Fruit fly (Drosophila melanogaster) whole organism, pupa: Measurements from ENCODE around the gene SPoCk.

ENCODE experiments used
- CG13204 ChIP-seq: fragments of 200-800 bp; sonication (Bioruptor generic); optimal IDR thresholded peaks from 2 replicates; lab custom pipeline; 2018; ENCODE audit warnings: missing biosample characterization, mild to moderate bottlenecking, missing genetic modification characterization, moderate library complexity
- CG34367 ChIP-seq: fragments of 200-800 bp; sonication (Bioruptor generic); optimal IDR thresholded peaks from 2 replicates; lab custom pipeline; 2018; ENCODE audit warnings: missing biosample characterization, mild to moderate bottlenecking, missing genetic modification characterization
- D1 ChIP-seq: fragments of 200-800 bp; sonication (Bioruptor generic); optimal IDR thresholded peaks from 2 replicates; lab custom pipeline; 2018; ENCODE audit warnings: missing biosample characterization, mild to moderate bottlenecking, missing genetic modification characterization, moderate library complexity
- EcR ChIP-seq: fragments of 200-800 bp; sonication (Bioruptor generic); optimal IDR thresholded peaks from 3 replicates; lab custom pipeline; 2019; ENCODE audit warnings: missing biosample characterization, missing genetic modification characterization, mild to moderate bottlenecking, moderate library complexity, missing genetic modification reagents
- Snoo ChIP-seq: fragments of 200-800 bp; sonication (Bioruptor generic); optimal IDR thresholded peaks from 3 replicates; lab custom pipeline; 2017; ENCODE audit warnings: missing biosample characterization, mild to moderate bottlenecking, missing genetic modification characterization, inconsistent platforms
- fd96Ca ChIP-seq: fragments of 200-800 bp; sonication (Bioruptor generic); IDR thresholded peaks from 3 replicates; pipeline ENCODE4 v1.3.6; 2022; ENCODE audit warnings: missing biosample characterization, missing genetic modification characterization

DNA sequence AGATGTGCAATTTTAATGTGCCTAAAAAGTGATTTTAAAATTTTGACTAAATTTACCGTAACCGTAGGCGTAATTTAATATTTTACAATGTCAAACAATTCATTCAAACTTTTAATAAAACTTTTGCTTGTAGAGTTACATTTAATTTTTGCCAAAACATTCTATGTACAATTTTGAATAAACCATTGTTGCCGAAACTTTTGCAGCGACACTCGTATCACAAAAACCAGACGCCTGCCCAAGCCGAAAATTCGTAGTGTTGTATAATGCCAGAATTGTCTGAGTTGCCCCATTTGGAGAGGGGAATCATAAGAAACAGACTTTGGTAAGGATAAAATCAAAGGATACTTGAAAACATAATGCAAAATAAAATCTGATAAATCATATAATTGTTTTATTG is 46.4 kb downstream of the SPoCk start:
- TF ChIP-seq CG34367 (tag; lab: Kevin White, UChicago) (no peak), Snoo (tag; lab: Kevin White, UChicago) (no peak), fd96Ca (GFP tag; lab: Robert Waterston, UW) (no peak), D1 (tag; lab: Kevin White, UChicago) (no peak), CG13204 (GFP tag; lab: Kevin White, UChicago) (no peak), EcR (no peak)
